Fruit fly (Drosophila melanogaster): ENCODE data around the gene RasGAP1.
A peak's percentile ranks its signal among the peaks of the same experiment; 100 is the strongest.

Gene RasGAP1

dm6 chr3L:9856430-9857218 lies 1.5 kb upstream of the RasGAP1 start:
- TF ChIP-seq CG11762 (GFP tag; optimal IDR thresholded peaks at IDR 0.05; ENCODE audit: insufficient read depth) (peak; percentile 42), CG6792 (GFP tag; optimal IDR thresholded peaks at IDR 0.05) (no peak), CG6854 (GFP tag; optimal IDR thresholded peaks at IDR 0.05) (no peak), CG4318 (GFP tag; optimal IDR thresholded peaks at IDR 0.05) (no peak), CG15336 (GFP tag; IDR thresholded peaks at IDR 0.05) (peak; percentile 81), salr (GFP tag; optimal IDR thresholded peaks at IDR 0.05) (no peak), Blimp-1 (GFP tag; optimal IDR thresholded peaks at IDR 0.05) (no peak), Met (GFP tag; optimal IDR thresholded peaks at IDR 0.05) (no peak), Ets21C (GFP tag; optimal IDR thresholded peaks at IDR 0.05) (no peak), CG9139 (GFP tag; optimal IDR thresholded peaks at IDR 0.05) (no peak), CG1621 (tag; optimal IDR thresholded peaks at IDR 0.05) (no peak), Sox102F (GFP tag; optimal IDR thresholded peaks at IDR 0.05) (no peak), CG8119 (GFP tag; IDR thresholded peaks at IDR 0.05) (peak; percentile 64), CG16779 (tag; optimal IDR thresholded peaks at IDR 0.05) (no peak), CG8319 (GFP tag; optimal IDR thresholded peaks at IDR 0.05) (no peak), ss (GFP tag; optimal IDR thresholded peaks at IDR 0.05) (peak in 1 of 2 experiments; percentile 29), achi (GFP tag; optimal IDR thresholded peaks at IDR 0.05) (peak; percentile 39), Hr4 (GFP tag; optimal IDR thresholded peaks at IDR 0.05) (peak; percentile 25), Gug (GFP tag; IDR thresholded peaks at IDR 0.05) (peak; percentile 59), Hr38 (GFP tag; optimal IDR thresholded peaks at IDR 0.05) (no peak), CG34406 (GFP tag; optimal IDR thresholded peaks at IDR 0.05) (peak; percentile 41), net (GFP tag; optimal IDR thresholded peaks at IDR 0.05) (no peak), CG11902 (GFP tag; optimal IDR thresholded peaks at IDR 0.05) (no peak), CG6276 (GFP tag; optimal IDR thresholded peaks at IDR 0.05) (no peak), Ets96B (tag; optimal IDR thresholded peaks at IDR 0.05) (peak; percentile 59), eg (GFP tag; IDR thresholded peaks at IDR 0.05) (peak; percentile 79; the same call in 2 of the 3 replicates), fd59A (GFP tag; optimal IDR thresholded peaks at IDR 0.05) (no peak), vri (GFP tag; optimal IDR thresholded peaks at IDR 0.05) (no peak), CG7368 (GFP tag; optimal IDR thresholded peaks at IDR 0.05) (peak; percentile 5), CG3032 (tag; optimal IDR thresholded peaks at IDR 0.05) (peak; percentile 61), Hr39 (GFP tag; optimal IDR thresholded peaks at IDR 0.05) (no peak), Eip93F (GFP tag; optimal IDR thresholded peaks at IDR 0.05) (no peak), CG31627 (GFP tag; optimal IDR thresholded peaks at IDR 0.05) (no peak), acj6 (GFP tag; optimal IDR thresholded peaks at IDR 0.05) (peak; percentile 44), Lpt (GFP tag; optimal IDR thresholded peaks at IDR 0.05) (no peak), Sox14 (GFP tag; optimal IDR thresholded peaks at IDR 0.05) (no peak), Eip75B (GFP tag; optimal IDR thresholded peaks at IDR 0.05) (no peak), Sox15 (GFP tag; optimal IDR thresholded peaks at IDR 0.05) (no peak), OdsH (GFP tag; optimal IDR thresholded peaks at IDR 0.05) (peak; percentile 6), Eip78C (GFP tag) (peak; percentile 66), fkh (GFP tag; optimal IDR thresholded peaks at IDR 0.05) (no peak), CG10669 (GFP tag; optimal IDR thresholded peaks at IDR 0.05) (peak; percentile 44), dsx (GFP tag; optimal IDR thresholded peaks at IDR 0.05; ENCODE audit: poor library complexity, severe bottlenecking) (peak; percentile 52), CG10631 (GFP tag; optimal IDR thresholded peaks at IDR 0.05) (peak; percentile 31), CG11294 (GFP tag; IDR thresholded peaks at IDR 0.05) (0 out of 2 replicates have a peak, but pooled peaks have one; percentile 19), CG32006 (GFP tag; optimal IDR thresholded peaks at IDR 0.05) (no peak), CG8632 (GFP tag; optimal IDR thresholded peaks at IDR 0.05) (peak; percentile 21), CG6163 (GFP tag; IDR thresholded peaks at IDR 0.05) (no peak; the same call in 1 of the 3 replicates), dac (GFP tag; optimal IDR thresholded peaks at IDR 0.05) (no peak)

Data from whole organism, prepupa.